Fruit fly (Drosophila melanogaster) whole organism, adult: ENCODE results near the gene CG17261.

Experiments used
- CG11617 ChIP-seq: fragments of 200-800 bp; sonication (Bioruptor generic); optimal IDR thresholded peaks from 2 replicates; lab custom pipeline; 2017; ENCODE audit warnings: mild to moderate bottlenecking, missing biosample characterization, missing genetic modification reagents, missing genetic modification characterization
- CG12768 ChIP-seq: fragments of 200-800 bp; sonication (Bioruptor generic); optimal IDR thresholded peaks from 2 replicates; lab custom pipeline; 2017; ENCODE audit warnings: missing biosample characterization, missing genetic modification characterization, mild to moderate bottlenecking, moderate library complexity, missing genetic modification reagents
- CG14711 ChIP-seq: fragments of 200-800 bp; sonication (Bioruptor generic); optimal IDR thresholded peaks from 2 replicates; lab custom pipeline; 2018; ENCODE audit warnings: missing biosample characterization, mild to moderate bottlenecking, missing genetic modification characterization, moderate library complexity
- CG1620 ChIP-seq: fragments of 200-800 bp; sonication (Bioruptor generic); optimal IDR thresholded peaks from 2 replicates; lab custom pipeline; 2016; ENCODE audit warnings: missing biosample characterization, missing genetic modification characterization
- CG33017 ChIP-seq: fragments of 200-800 bp; sonication (Bioruptor generic); optimal IDR thresholded peaks from 2 replicates; lab custom pipeline; 2018; ENCODE audit warnings: missing biosample characterization, mild to moderate bottlenecking, missing genetic modification characterization, moderate library complexity
- CG5204 ChIP-seq: fragments of 200-800 bp; sonication (Bioruptor generic); optimal IDR thresholded peaks from 2 replicates; lab custom pipeline; 2016; ENCODE audit warnings: missing biosample characterization, missing genetic modification characterization
- CG7045 ChIP-seq: fragments of 200-800 bp; sonication (Bioruptor generic); optimal IDR thresholded peaks from 2 replicates; lab custom pipeline; 2017; ENCODE audit warnings: missing biosample characterization, mild to moderate bottlenecking, missing genetic modification characterization
- CG7101 ChIP-seq: fragments of 200-800 bp; sonication (Bioruptor generic); optimal IDR thresholded peaks from 2 replicates; lab custom pipeline; 2018; ENCODE audit warnings: missing biosample characterization, mild to moderate bottlenecking, missing genetic modification characterization, moderate library complexity
- Clk ChIP-seq: fragments of 200-800 bp; sonication (Bioruptor generic); optimal IDR thresholded peaks from 2 replicates; lab custom pipeline; 2017; ENCODE audit warnings: missing biosample characterization, missing genetic modification characterization
- Crg-1 ChIP-seq: fragments of 200-800 bp; sonication (Bioruptor generic); optimal IDR thresholded peaks from 2 replicates; lab custom pipeline; 2016; ENCODE audit warnings: missing biosample characterization, missing genetic modification characterization
- Hr96 ChIP-seq: fragments of 200-800 bp; sonication (Bioruptor generic); optimal IDR thresholded peaks from 2 replicates; lab custom pipeline; 2016; ENCODE audit warnings: missing biosample characterization, missing genetic modification characterization
- Mnt ChIP-seq: fragments of 200-800 bp; sonication (Bioruptor generic); optimal IDR thresholded peaks from 2 replicates; lab custom pipeline; 2016; ENCODE audit warnings: missing biosample characterization, mild to moderate bottlenecking, missing genetic modification characterization
- bab1 ChIP-seq: fragments of 200-800 bp; sonication (Bioruptor generic); optimal IDR thresholded peaks from 3 replicates; lab custom pipeline; 2019; ENCODE audit warnings: missing biosample characterization, mild to moderate bottlenecking, missing genetic modification characterization, moderate library complexity
- cic ChIP-seq: fragments of 200-800 bp; sonication (Bioruptor generic); optimal IDR thresholded peaks from 2 replicates; lab custom pipeline; 2017; ENCODE audit warnings: missing biosample characterization, mild to moderate bottlenecking, missing genetic modification characterization, moderate library complexity
- cnc ChIP-seq, 2 experiments: fragments of >200 bp; optimal IDR thresholded peaks; 2 replicates each; lab custom pipeline; 2017
- kay ChIP-seq: fragments of 200-800 bp; sonication (Bioruptor generic); peaks from one replicate; lab custom pipeline; 2016; ENCODE audit warnings: missing biosample characterization, missing genetic modification characterization, borderline replicate concordance
- ovo ChIP-seq: fragments of 200-800 bp; sonication (Bioruptor generic); optimal IDR thresholded peaks from 2 replicates; lab custom pipeline; 2016; ENCODE audit warnings: missing biosample characterization, missing genetic modification characterization
- pad ChIP-seq: fragments of 200-800 bp; sonication (Bioruptor generic); optimal IDR thresholded peaks from 3 replicates; lab custom pipeline; 2017; ENCODE audit warnings: missing biosample characterization, missing genetic modification characterization, mild to moderate bottlenecking, moderate library complexity, missing genetic modification reagents
- tj ChIP-seq: fragments of 200-800 bp; sonication (Bioruptor generic); optimal IDR thresholded peaks from 3 replicates; lab custom pipeline; 2017; ENCODE audit warnings: missing biosample characterization, mild to moderate bottlenecking, missing genetic modification characterization, moderate library complexity
- toe ChIP-seq: fragments of 200-800 bp; sonication (Bioruptor generic); optimal IDR thresholded peaks from 2 replicates; lab custom pipeline; 2016; ENCODE audit warnings: missing biosample characterization, missing genetic modification characterization

The CG17261 gene

dm6 chr2L:3001953-3002352, 40.4 kb upstream of the CG17261 start:
- TF ChIP-seq Hr96 (GFP tag; lab: Kevin White, UChicago) (no peak), CG11617 (GFP tag; lab: Kevin White, UChicago) (no peak), CG14711 (tag; lab: Kevin White, UChicago) (no peak), CG7045 (GFP tag; lab: Kevin White, UChicago) (no peak), cic (GFP tag; lab: Kevin White, UChicago) (no peak), ovo (GFP tag; lab: Kevin White, UChicago) (no peak), Clk (no peak), kay (GFP tag; lab: Kevin White, UChicago) (no peak), CG5204 (GFP tag; lab: Kevin White, UChicago) (no peak), cnc (optimal IDR thresholded peaks at IDR 0.05; lab: Kevin White, UChicago) (no peak), Mnt (no peak), Crg-1 (GFP tag; lab: Kevin White, UChicago) (no peak), toe (no peak), tj (GFP tag; lab: Kevin White, UChicago) (no peak), pad (GFP tag; lab: Kevin White, UChicago) (no peak), CG1620 (no peak), bab1 (GFP tag; lab: Kevin White, UChicago) (no peak), CG12768 (GFP tag; lab: Kevin White, UChicago) (no peak), CG33017 (tag; lab: Kevin White, UChicago) (no peak), CG7101 (no peak)

- no peak for TF ChIP-seq Clk
- TF ChIP-seq kay (GFP tag; lab: Kevin White, UChicago), result no peak
- TF ChIP-seq Crg-1 (GFP tag; lab: Kevin White, UChicago), result no peak
- no peak for TF ChIP-seq Hr96 (GFP tag; lab: Kevin White, UChicago)
- no peak for TF ChIP-seq CG1620
- no peak for TF ChIP-seq CG5204 (GFP tag; lab: Kevin White, UChicago)
- TF ChIP-seq CG11617 (GFP tag; lab: Kevin White, UChicago), result no peak
- TF ChIP-seq bab1 (GFP tag; lab: Kevin White, UChicago), result no peak
- no peak for TF ChIP-seq CG14711 (tag; lab: Kevin White, UChicago)
- TF ChIP-seq cnc (optimal IDR thresholded peaks at IDR 0.05; lab: Kevin White, UChicago), result no peak
- no peak for TF ChIP-seq CG7045 (GFP tag; lab: Kevin White, UChicago)
- TF ChIP-seq CG33017 (tag; lab: Kevin White, UChicago), result no peak
- no peak for TF ChIP-seq CG12768 (GFP tag; lab: Kevin White, UChicago)
- TF ChIP-seq Mnt, result no peak
These were observed 39.0 kb upstream of the CG17261 start for dm6 chr2L:3003399-3003798.

dm6 chr2L:3004601-3005000, 37.8 kb upstream of the CG17261 start:
- TF ChIP-seq kay (GFP tag; lab: Kevin White, UChicago) (no peak), toe (no peak), Mnt (no peak), CG14711 (tag; lab: Kevin White, UChicago) (no peak), Clk (no peak), CG5204 (GFP tag; lab: Kevin White, UChicago) (no peak), CG1620 (no peak), CG12768 (GFP tag; lab: Kevin White, UChicago) (no peak), CG7045 (GFP tag; lab: Kevin White, UChicago) (no peak), cnc (optimal IDR thresholded peaks at IDR 0.05; lab: Kevin White, UChicago) (no peak), tj (GFP tag; lab: Kevin White, UChicago) (no peak), Crg-1 (GFP tag; lab: Kevin White, UChicago) (no peak), bab1 (GFP tag; lab: Kevin White, UChicago) (no peak), CG11617 (GFP tag; lab: Kevin White, UChicago) (no peak), Hr96 (GFP tag; lab: Kevin White, UChicago) (no peak)

DNA sequence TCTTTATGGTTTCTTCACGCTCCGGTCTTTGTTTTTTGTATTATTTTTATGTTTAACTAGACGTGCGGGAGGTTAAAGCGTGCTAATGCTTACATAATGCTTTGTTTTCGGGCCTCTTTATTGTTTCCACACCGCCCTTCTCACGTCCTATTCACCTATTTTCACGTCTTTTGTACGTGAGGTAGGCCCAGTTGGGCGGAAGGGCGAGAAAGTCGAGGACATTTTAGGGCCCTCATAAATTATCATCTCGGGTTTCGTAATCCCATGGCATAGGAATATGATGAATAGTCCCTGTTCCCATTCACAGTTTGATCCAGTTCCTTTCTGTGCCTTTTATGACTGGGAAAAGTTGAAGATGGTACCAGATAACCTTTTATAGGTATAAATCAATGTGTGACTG, 36.9 kb upstream of the CG17261 start:
- TF ChIP-seq ovo (GFP tag; lab: Kevin White, UChicago) (no peak), CG1620 (no peak), CG12768 (GFP tag; lab: Kevin White, UChicago) (no peak), CG14711 (tag; lab: Kevin White, UChicago) (no peak), Mnt (no peak), cic (GFP tag; lab: Kevin White, UChicago) (no peak), cnc (optimal IDR thresholded peaks at IDR 0.05; lab: Kevin White, UChicago) (no peak)

DNA sequence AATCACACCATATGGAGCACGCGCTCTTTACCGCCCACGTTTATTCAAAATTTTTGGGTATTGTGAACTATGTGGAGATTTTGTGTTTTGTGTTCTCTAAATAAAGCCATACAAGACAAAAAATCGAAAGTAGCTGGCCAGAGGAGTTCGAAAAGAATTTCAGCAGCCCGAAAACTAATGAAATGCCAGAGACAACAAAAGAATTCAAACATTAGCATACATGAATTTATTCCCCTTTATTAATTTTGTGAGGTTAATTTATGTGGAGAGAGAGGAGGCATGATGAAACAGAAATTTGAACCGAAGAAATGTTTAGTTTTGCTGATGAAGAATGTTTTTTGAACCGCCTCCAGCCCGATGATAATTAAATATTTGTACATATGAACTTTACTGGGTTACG, 36.2 kb upstream of the CG17261 start:
- TF ChIP-seq kay (GFP tag; lab: Kevin White, UChicago) (no peak), CG7101 (no peak), cic (GFP tag; lab: Kevin White, UChicago) (no peak), toe (no peak), CG33017 (tag; lab: Kevin White, UChicago) (no peak), CG12768 (GFP tag; lab: Kevin White, UChicago) (no peak), CG14711 (tag; lab: Kevin White, UChicago) (no peak)

DNA sequence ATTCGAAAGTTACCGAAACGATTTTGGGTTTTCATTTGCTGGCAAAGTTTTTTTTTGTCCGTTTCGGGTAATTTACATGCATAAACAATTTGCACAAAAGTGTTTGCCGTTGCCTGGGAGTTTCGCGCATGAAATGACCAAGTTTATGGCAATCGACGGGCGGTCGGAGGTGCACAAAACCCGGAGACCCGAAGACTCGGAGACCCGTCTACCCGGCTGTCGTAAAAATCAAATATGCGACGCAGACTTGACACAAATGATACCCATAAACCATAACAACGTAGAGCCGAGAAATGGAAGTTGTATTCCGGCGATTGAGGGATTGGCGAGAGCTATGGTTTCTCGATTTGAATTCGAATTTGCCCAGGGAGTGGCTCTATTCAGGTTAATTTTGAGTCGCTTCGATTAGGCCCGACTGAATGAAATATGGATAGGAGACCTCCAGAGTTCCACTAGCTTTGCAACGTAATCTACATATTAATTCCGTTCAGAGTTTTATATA, 35.4 kb upstream of the CG17261 start:
- no peak for TF ChIP-seq tj (GFP tag; lab: Kevin White, UChicago)
- TF ChIP-seq Clk, result no peak
- no peak for TF ChIP-seq CG5204 (GFP tag; lab: Kevin White, UChicago)
- no peak for TF ChIP-seq Crg-1 (GFP tag; lab: Kevin White, UChicago)
- no peak for TF ChIP-seq Hr96 (GFP tag; lab: Kevin White, UChicago)
- no peak for TF ChIP-seq Mnt
- TF ChIP-seq CG7045 (GFP tag; lab: Kevin White, UChicago), result no peak
- no peak for TF ChIP-seq CG1620
- no peak for TF ChIP-seq CG11617 (GFP tag; lab: Kevin White, UChicago)
- no peak for TF ChIP-seq CG14711 (tag; lab: Kevin White, UChicago)
- TF ChIP-seq bab1 (GFP tag; lab: Kevin White, UChicago), result no peak
- no peak for TF ChIP-seq CG33017 (tag; lab: Kevin White, UChicago)
- TF ChIP-seq toe, result no peak
- no peak for TF ChIP-seq cnc (optimal IDR thresholded peaks at IDR 0.05; lab: Kevin White, UChicago)
- TF ChIP-seq cic (GFP tag; lab: Kevin White, UChicago), result no peak
- TF ChIP-seq pad (GFP tag; lab: Kevin White, UChicago), result no peak
- no peak for TF ChIP-seq CG7101
- no peak for TF ChIP-seq kay (GFP tag; lab: Kevin White, UChicago)
